Fruit fly (Drosophila melanogaster) whole organism, embryonic: ENCODE measurements around the gene CG5262.

Source experiments
- ATbp ChIP-seq: fragments of 200-800 bp; sonication (Bioruptor generic); optimal IDR thresholded peaks from 2 replicates; lab custom pipeline; 2017; ENCODE audit warnings: missing biosample characterization, mild to moderate bottlenecking, missing genetic modification characterization, missing genetic modification reagents
- Awh ChIP-seq: fragments of 200-800 bp; sonication (Bioruptor generic); IDR thresholded peaks from 2 replicates; pipeline ENCODE4, ENCODE4 v1.3.6; 2022; ENCODE audit warnings: missing biosample characterization, missing genetic modification characterization
- CG10431 ChIP-seq: fragments of 200-800 bp; sonication (Bioruptor generic); optimal IDR thresholded peaks from 3 replicates; lab custom pipeline; 2018; ENCODE audit warnings: missing biosample characterization, mild to moderate bottlenecking, missing genetic modification characterization
- CG10565 ChIP-seq: fragments of 200-800 bp; sonication (Bioruptor generic); optimal IDR thresholded peaks from 3 replicates; lab custom pipeline; 2016; ENCODE audit warnings: missing biosample characterization, mild to moderate bottlenecking, missing genetic modification characterization
- CG10959 ChIP-seq: fragments of 200-800 bp; sonication (Bioruptor generic); IDR thresholded peaks from 2 replicates; pipeline ENCODE4 v1.3.6; 2022; ENCODE audit warnings: missing biosample characterization, missing genetic modification characterization
- CG12104 ChIP-seq: fragments of 200-800 bp; sonication (Bioruptor generic); optimal IDR thresholded peaks from 3 replicates; lab custom pipeline; 2016; ENCODE audit warnings: missing biosample characterization, missing genetic modification characterization
- CG12219 ChIP-seq: fragments of 200-800 bp; sonication (Bioruptor generic); optimal IDR thresholded peaks from 3 replicates; lab custom pipeline; 2018; ENCODE audit warnings: missing biosample characterization, mild to moderate bottlenecking, missing genetic modification characterization
- CG13287 ChIP-seq: fragments of 200-800 bp; sonication (Bioruptor generic); IDR thresholded peaks from 2 replicates; pipeline ENCODE4 v1.3.6; 2022; ENCODE audit warnings: missing biosample characterization, missing genetic modification characterization; ENCODE audit not compliant: partially characterized antibody
- CG14050 ChIP-seq: fragments of 200-800 bp; sonication (Bioruptor generic); IDR thresholded peaks from 3 replicates; pipeline ENCODE4 v1.3.6; 2022; ENCODE audit warnings: missing biosample characterization, missing genetic modification characterization
- CG1529 ChIP-seq: fragments of 200-800 bp; sonication (Bioruptor generic); optimal IDR thresholded peaks from 3 replicates; lab custom pipeline; 2018; ENCODE audit warnings: missing biosample characterization, missing genetic modification characterization
- CG17612 ChIP-seq: fragments of 200-800 bp; sonication (Bioruptor generic); IDR thresholded peaks from 2 replicates; pipeline ENCODE4 v1.3.6; 2022; ENCODE audit warnings: missing biosample characterization, missing genetic modification characterization
- CG1792 ChIP-seq: fragments of 200-800 bp; sonication (Bioruptor generic); optimal IDR thresholded peaks from 2 replicates; lab custom pipeline; 2016; ENCODE audit warnings: missing biosample characterization, missing genetic modification characterization
- CG18476 ChIP-seq: fragments of 200-800 bp; sonication (Bioruptor generic); optimal IDR thresholded peaks from 2 replicates; lab custom pipeline; 2016; ENCODE audit warnings: missing biosample characterization, mild to moderate bottlenecking, missing genetic modification characterization
- CG31224 ChIP-seq: fragments of 200-800 bp; sonication (Bioruptor generic); IDR thresholded peaks from 2 replicates; pipeline ENCODE4 v1.3.6; 2022; ENCODE audit warnings: missing biosample characterization, missing genetic modification characterization
- CG32767 ChIP-seq: fragments of 200-800 bp; sonication (Bioruptor generic); IDR thresholded peaks from 2 replicates; pipeline ENCODE4 v1.3.6; 2022; ENCODE audit warnings: missing biosample characterization, missing genetic modification characterization
- CG32772 ChIP-seq: fragments of 200-800 bp; sonication (Bioruptor generic); IDR thresholded peaks from 2 replicates; pipeline ENCODE4 v1.3.6; 2022; ENCODE audit warnings: missing biosample characterization, missing genetic modification characterization
- CG3847 ChIP-seq: fragments of 200-800 bp; sonication (Bioruptor generic); IDR thresholded peaks from 2 replicates; pipeline ENCODE4 v1.3.6; 2022; ENCODE audit warnings: missing biosample characterization, missing genetic modification characterization
- CG4328 ChIP-seq: fragments of 200-800 bp; sonication (Bioruptor generic); optimal IDR thresholded peaks from 3 replicates; lab custom pipeline; 2017; ENCODE audit warnings: missing biosample characterization, missing genetic modification reagents, missing genetic modification characterization
- CG6689 ChIP-seq: fragments of 200-800 bp; sonication (Bioruptor generic); IDR thresholded peaks from 2 replicates; pipeline ENCODE4 v1.3.6; 2022; ENCODE audit warnings: missing biosample characterization, missing genetic modification characterization
- CG7357 ChIP-seq: fragments of 200-800 bp; sonication (Bioruptor generic); IDR thresholded peaks from 3 replicates; pipeline ENCODE4 v1.3.6; 2022; ENCODE audit warnings: missing biosample characterization, missing genetic modification characterization
- CG7963 ChIP-seq: fragments of 200-800 bp; sonication (Bioruptor generic); IDR thresholded peaks from 3 replicates; pipeline ENCODE4 v1.3.6; 2022; ENCODE audit warnings: missing biosample characterization, missing genetic modification characterization; ENCODE audit not compliant: partially characterized antibody
- CG8944 ChIP-seq: fragments of 200-800 bp; sonication (Bioruptor generic); optimal IDR thresholded peaks from 3 replicates; lab custom pipeline; 2016; ENCODE audit warnings: missing biosample characterization, missing genetic modification characterization
- CG9609 ChIP-seq: fragments of 200-800 bp; sonication (Bioruptor generic); optimal IDR thresholded peaks from 3 replicates; lab custom pipeline; 2016; ENCODE audit warnings: missing biosample characterization, missing genetic modification characterization
- D19A ChIP-seq: fragments of 200-800 bp; optimal IDR thresholded peaks from 3 replicates; lab custom pipeline; 2019; ENCODE audit warnings: missing biosample characterization, mild to moderate bottlenecking, missing genetic modification characterization, moderate library complexity
- Deaf1 ChIP-seq: fragments of 200-800 bp; optimal IDR thresholded peaks from 3 replicates; lab custom pipeline; 2019; ENCODE audit warnings: missing biosample characterization, mild to moderate bottlenecking, missing genetic modification characterization, moderate library complexity
- Hand ChIP-seq: fragments of 200-800 bp; sonication (Bioruptor generic); optimal IDR thresholded peaks from 2 replicates; lab custom pipeline; 2017; ENCODE audit warnings: mild to moderate bottlenecking, missing biosample characterization, missing genetic modification reagents, missing genetic modification characterization
- Hmr ChIP-seq: fragments of 200-800 bp; sonication (Bioruptor generic); optimal IDR thresholded peaks from 3 replicates; lab custom pipeline; 2017; ENCODE audit warnings: mild to moderate bottlenecking, missing biosample characterization, missing genetic modification reagents, missing genetic modification characterization
- Hmx ChIP-seq: fragments of 200-800 bp; sonication (Bioruptor generic); optimal IDR thresholded peaks from 2 replicates; lab custom pipeline; 2016; ENCODE audit warnings: missing biosample characterization, missing genetic modification characterization
- Hr78 ChIP-seq, 2 experiments: fragments of 200-800 bp in 1 of 2; fragments of >200 bp in 1 of 2; sonication (Bioruptor generic) in 1 of 2; optimal IDR thresholded peaks; 2 replicates each; lab custom pipeline; 2017 to 2019; ENCODE audit warnings: missing biosample characterization in 2 of 2, missing genetic modification characterization in 2 of 2, mild to moderate bottlenecking in 1 of 2, moderate library complexity in 1 of 2
- Mes4 ChIP-seq: fragments of 200-800 bp; sonication (Bioruptor generic); optimal IDR thresholded peaks from 2 replicates; lab custom pipeline; 2016; ENCODE audit warnings: missing biosample characterization, missing genetic modification characterization
- Nf-YA ChIP-seq: fragments of 200-800 bp; sonication (Bioruptor generic); IDR thresholded peaks from 2 replicates; pipeline ENCODE4 v1.3.6; 2022; ENCODE audit warnings: missing biosample characterization, missing genetic modification characterization
- Oli ChIP-seq: fragments of 200-800 bp; sonication (Bioruptor generic); optimal IDR thresholded peaks from 2 replicates; lab custom pipeline; 2018; ENCODE audit warnings: missing biosample characterization, mild to moderate bottlenecking, missing genetic modification characterization, moderate library complexity
- Ssrp ChIP-seq: fragments of 200-800 bp; sonication (Bioruptor generic); optimal IDR thresholded peaks from 2 replicates; lab custom pipeline; 2018; ENCODE audit warnings: missing biosample characterization, mild to moderate bottlenecking, missing genetic modification characterization, moderate library complexity
- Xbp1 ChIP-seq: fragments of 200-800 bp; sonication (Bioruptor generic); optimal IDR thresholded peaks from 3 replicates; lab custom pipeline; 2016; ENCODE audit warnings: missing biosample characterization, mild to moderate bottlenecking, missing genetic modification characterization
- bowl ChIP-seq: fragments of 200-800 bp; sonication (Bioruptor generic); IDR thresholded peaks from 2 replicates; pipeline ENCODE4 v1.3.6; 2022; ENCODE audit warnings: missing biosample characterization, missing genetic modification characterization
- br ChIP-seq: fragments of >200 bp; optimal IDR thresholded peaks from 2 replicates; lab custom pipeline; 2017
- btn ChIP-seq: fragments of 200-800 bp; sonication (Bioruptor generic); optimal IDR thresholded peaks from 2 replicates; lab custom pipeline; 2016; ENCODE audit warnings: missing biosample characterization, missing genetic modification characterization
- chn ChIP-seq: fragments of 200-800 bp; sonication (Bioruptor generic); optimal IDR thresholded peaks from 2 replicates; lab custom pipeline; 2016; ENCODE audit warnings: missing biosample characterization, missing genetic modification characterization
- dpn ChIP-seq, 2 experiments: fragments of 200-800 bp; sonication (Bioruptor generic); optimal IDR thresholded peaks; 3 replicates each; lab custom pipeline; 2016; ENCODE audit warnings: missing biosample characterization in 2 of 2, missing genetic modification characterization in 2 of 2
- ewg ChIP-seq: fragments of 200-800 bp; sonication (Bioruptor generic); optimal IDR thresholded peaks from 3 replicates; lab custom pipeline; 2017; ENCODE audit warnings: mild to moderate bottlenecking, missing biosample characterization, missing genetic modification reagents, missing genetic modification characterization
- hth ChIP-seq: fragments of >200 bp; optimal IDR thresholded peaks from 2 replicates; lab custom pipeline; 2017; ENCODE audit warnings: inconsistent platforms
- klu ChIP-seq: fragments of 200-800 bp; sonication (Bioruptor generic); IDR thresholded peaks from 2 replicates; pipeline ENCODE4 v1.3.6; 2022; ENCODE audit warnings: missing biosample characterization, missing genetic modification characterization
- kni ChIP-seq: fragments of 200-800 bp; sonication (Bioruptor generic); optimal IDR thresholded peaks from 3 replicates; lab custom pipeline; 2017; ENCODE audit warnings: mild to moderate bottlenecking, missing biosample characterization, missing genetic modification reagents, missing genetic modification characterization
- mam ChIP-seq: fragments of 200-800 bp; sonication (Bioruptor generic); optimal IDR thresholded peaks from 3 replicates; lab custom pipeline; 2016; ENCODE audit warnings: missing biosample characterization, missing genetic modification characterization
- nau ChIP-seq: fragments of 200-800 bp; sonication (Bioruptor generic); optimal IDR thresholded peaks from 3 replicates; lab custom pipeline; 2017; ENCODE audit warnings: missing biosample characterization, mild to moderate bottlenecking, missing genetic modification characterization, missing genetic modification reagents
- psq ChIP-seq: fragments of 200-800 bp; sonication (Bioruptor generic); optimal IDR thresholded peaks from 2 replicates; lab custom pipeline; 2017; ENCODE audit warnings: missing biosample characterization, missing genetic modification characterization
- shn ChIP-seq: fragments of 200-800 bp; sonication (Bioruptor generic); optimal IDR thresholded peaks from 3 replicates; lab custom pipeline; 2016; ENCODE audit warnings: missing biosample characterization, missing genetic modification characterization
- sim ChIP-seq: fragments of 200-800 bp; sonication (Bioruptor generic); IDR thresholded peaks from 2 replicates; pipeline ENCODE4 v1.3.6; 2022; ENCODE audit warnings: missing biosample characterization, missing genetic modification characterization
- sisA ChIP-seq: fragments of 200-800 bp; sonication (Bioruptor generic); IDR thresholded peaks from 2 replicates; pipeline ENCODE4 v1.3.6; 2022; ENCODE audit warnings: missing biosample characterization, missing genetic modification characterization
- slp2 ChIP-seq: fragments of 200-800 bp; sonication (Bioruptor generic); optimal IDR thresholded peaks from 2 replicates; lab custom pipeline; 2016; ENCODE audit warnings: missing biosample characterization, missing genetic modification characterization
- tin ChIP-seq: fragments of 200-800 bp; sonication (Bioruptor generic); optimal IDR thresholded peaks from 3 replicates; lab custom pipeline; 2016; ENCODE audit warnings: missing biosample characterization, missing genetic modification characterization
- vnd ChIP-seq: fragments of 200-800 bp; sonication (Bioruptor generic); IDR thresholded peaks from 3 replicates; pipeline ENCODE4 v1.3.6; 2022; ENCODE audit warnings: missing biosample characterization, missing genetic modification characterization; ENCODE audit not compliant: partially characterized antibody

CG5262 gene

DNA sequence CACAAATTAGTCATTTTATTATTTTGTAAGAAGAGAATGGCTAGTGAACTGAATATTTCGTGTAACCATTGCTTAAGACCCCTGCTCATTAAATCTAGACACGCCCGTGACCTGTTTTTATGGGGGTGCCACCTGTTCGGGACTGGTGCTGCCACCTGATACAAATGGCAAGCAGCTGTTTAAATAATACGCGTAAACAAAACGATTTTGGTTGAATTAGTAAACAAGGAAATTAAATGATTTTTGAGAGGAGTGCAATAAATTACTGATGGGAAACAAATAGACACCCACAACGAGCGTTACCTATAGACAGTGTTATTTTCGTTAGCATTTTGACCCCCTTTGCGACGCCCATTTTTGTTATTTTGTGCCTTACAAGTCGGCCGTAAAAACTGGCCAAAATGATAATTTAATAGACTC is 44.5 kb upstream of the CG5262 start (continued):
- TF ChIP-seq CG32767 (GFP tag; lab: Robert Waterston, UW) (no peak), CG13287 (GFP tag; lab: Robert Waterston, UW) (no peak), CG9609 (GFP tag; lab: Kevin White, UChicago) (peak; percentile 84), CG10431 (GFP tag; lab: Kevin White, UChicago) (peak; percentile 33), D19A (tag; lab: Kevin White, UChicago) (peak; percentile 82), sim (GFP tag; lab: Robert Waterston, UW) (no peak), shn (GFP tag; lab: Kevin White, UChicago) (peak; percentile 80), CG3847 (GFP tag; lab: Robert Waterston, UW) (no peak), CG12219 (GFP tag; lab: Kevin White, UChicago) (peak; percentile 55), ewg (GFP tag; lab: Kevin White, UChicago) (peak; percentile 68), Xbp1 (GFP tag; lab: Kevin White, UChicago) (peak; percentile 94), CG32772 (GFP tag; lab: Robert Waterston, UW) (no peak), hth (lab: Kevin White, UChicago) (no peak), psq (GFP tag; lab: Kevin White, UChicago) (peak; percentile 82), CG31224 (GFP tag; lab: Robert Waterston, UW) (no peak), kni (peak; percentile 65), CG14050 (no peak), CG7357 (GFP tag; lab: Robert Waterston, UW) (peak; percentile 73), CG10959 (GFP tag; lab: Robert Waterston, UW) (no peak), Mes4 (GFP tag; lab: Kevin White, UChicago) (peak; percentile 67), CG18476 (GFP tag; lab: Kevin White, UChicago) (peak; percentile 86), btn (peak; percentile 19), CG17612 (GFP tag; lab: Robert Waterston, UW) (no peak), tin (GFP tag; lab: Kevin White, UChicago) (peak; percentile 95), Hand (GFP tag; lab: Kevin White, UChicago) (peak; percentile 76), chn (GFP tag; lab: Kevin White, UChicago) (peak; percentile 87), Hmx (GFP tag; lab: Kevin White, UChicago) (peak; percentile 34), vnd (GFP tag; lab: Robert Waterston, UW) (no peak), CG1792 (GFP tag; lab: Kevin White, UChicago) (peak; percentile 75), mam (GFP tag; lab: Kevin White, UChicago) (peak; percentile 95), CG4328 (peak; percentile 78), Deaf1 (tag; lab: Kevin White, UChicago) (peak; percentile 62), Hmr (peak; percentile 92), CG6689 (no peak), CG8944 (GFP tag; lab: Kevin White, UChicago) (peak; percentile 89), ATbp (GFP tag; lab: Kevin White, UChicago) (peak; percentile 82), klu (no peak), Nf-YA (GFP tag; lab: Robert Waterston, UW) (no peak), Awh (GFP tag; lab: Robert Waterston, UW) (no peak), CG1529 (GFP tag; lab: Kevin White, UChicago) (peak; percentile 73), CG7963 (GFP tag; lab: Robert Waterston, UW) (no peak), br (no peak), Oli (peak; percentile 66), Ssrp (tag; lab: Kevin White, UChicago) (peak; percentile 66), Hr78 (GFP tag; optimal IDR thresholded peaks at IDR 0.05; lab: Kevin White, UChicago) (peak in 1 of 2 experiments; percentile 69), nau (GFP tag; lab: Kevin White, UChicago) (peak; percentile 79), CG10565 (GFP tag; lab: Kevin White, UChicago) (no peak), dpn (GFP tag; optimal IDR thresholded peaks at IDR 0.05; lab: Kevin White, UChicago) (peak; percentile 89 to 94), sisA (GFP tag; lab: Robert Waterston, UW) (no peak), slp2 (GFP tag; lab: Kevin White, UChicago) (peak; percentile 73), bowl (no peak), CG12104 (GFP tag; lab: Kevin White, UChicago) (peak; percentile 79)
